Fruit fly (Drosophila melanogaster): ENCODE data around the gene CG34012.
A peak's percentile ranks its signal among the peaks of the same experiment; 100 is the strongest.

The CG34012 gene

dm6 chr3L:11123088-11123487 lies 13.8 kb upstream of the CG34012 start, which contains the start of the genes Ufd1 and NaPi-III (continued):
- TF ChIP-seq usp (GFP tag; optimal IDR thresholded peaks at IDR 0.05) (no peak), Fer1 (GFP tag; optimal IDR thresholded peaks at IDR 0.05) (peak; percentile 15), NK7.1 (GFP tag; optimal IDR thresholded peaks at IDR 0.05) (no peak), CG33213 (GFP tag; optimal IDR thresholded peaks at IDR 0.05) (peak; percentile 84), psq (GFP tag; optimal IDR thresholded peaks at IDR 0.05) (no peak), trem (tag; optimal IDR thresholded peaks at IDR 0.05) (peak; percentile 86), Eip74EF (GFP tag; optimal IDR thresholded peaks at IDR 0.05) (no peak), CG10462 (GFP tag; optimal IDR thresholded peaks at IDR 0.05) (no peak), Sox100B (GFP tag; optimal IDR thresholded peaks at IDR 0.05) (no peak), CG9932 (GFP tag; IDR thresholded peaks at IDR 0.05) (peak; percentile 71), CG18599 (GFP tag; optimal IDR thresholded peaks at IDR 0.05) (no peak), CG17612 (GFP tag; IDR thresholded peaks at IDR 0.05) (no peak), Abd-B (GFP tag; optimal IDR thresholded peaks at IDR 0.05) (peak; percentile 42), unc-4 (GFP tag; IDR thresholded peaks at IDR 0.05; ENCODE audit: partially characterized antibody) (peak; percentile 92), Awh (GFP tag; IDR thresholded peaks at IDR 0.05) (no peak), CG9609 (GFP tag; optimal IDR thresholded peaks at IDR 0.05) (peak; percentile 52), Neu2 (GFP tag; optimal IDR thresholded peaks at IDR 0.05; ENCODE audit: borderline replicate concordance) (no peak), Hmx (GFP tag; optimal IDR thresholded peaks at IDR 0.05) (no peak), CG2199 (GFP tag; IDR thresholded peaks at IDR 0.05) (no peak), nerfin-2 (GFP tag; IDR thresholded peaks at IDR 0.05; ENCODE audit: partially characterized antibody) (peak; percentile 59), Sin3A (optimal IDR thresholded peaks at IDR 0.05) (peak; percentile 79), sob (GFP tag; IDR thresholded peaks at IDR 0.05) (peak; percentile 68), ken (GFP tag; IDR thresholded peaks at IDR 0.05) (0 out of 3 replicates have a peak, but pooled peaks have one; percentile 4), dm (GFP tag; optimal IDR thresholded peaks at IDR 0.05) (peak; percentile 73), hbn (GFP tag; IDR thresholded peaks at IDR 0.05; ENCODE audit: partially characterized antibody) (peak; percentile 84), insv (GFP tag; optimal IDR thresholded peaks at IDR 0.05) (peak in 1 of 2 experiments; percentile 72), Hr3 (GFP tag; optimal IDR thresholded peaks at IDR 0.05) (no peak), dysf (GFP tag; IDR thresholded peaks at IDR 0.05) (peak; percentile 38; the same call in 1 of the 3 replicates), CG10431 (GFP tag; optimal IDR thresholded peaks at IDR 0.05) (peak; percentile 13), ems (GFP tag; optimal IDR thresholded peaks at IDR 0.05) (peak; percentile 23), HLH4C (GFP tag; IDR thresholded peaks at IDR 0.05; ENCODE audit: partially characterized antibody) (peak; percentile 66; the same call in 2 of the 3 replicates), br (optimal IDR thresholded peaks at IDR 0.05) (no peak), CG17328 (GFP tag; IDR thresholded peaks at IDR 0.05) (no peak), bsh (GFP tag; optimal IDR thresholded peaks at IDR 0.05) (no peak), Bdp1 (GFP tag; optimal IDR thresholded peaks at IDR 0.05) (peak; percentile 16), CG3838 (GFP tag; optimal IDR thresholded peaks at IDR 0.05) (no peak), pita (GFP tag; optimal IDR thresholded peaks at IDR 0.05) (peak; percentile 94), maf-S (GFP tag; optimal IDR thresholded peaks at IDR 0.05) (peak; percentile 35), slou (GFP tag; optimal IDR thresholded peaks at IDR 0.05) (no peak), wek (GFP tag; optimal IDR thresholded peaks at IDR 0.05) (no peak), fru (optimal IDR thresholded peaks at IDR 0.05) (no peak), Atf-2 (GFP tag; optimal IDR thresholded peaks at IDR 0.05) (no peak), peb (GFP tag; IDR thresholded peaks at IDR 0.05) (no peak), abd-A (tag; optimal IDR thresholded peaks at IDR 0.05) (no peak), gsb (GFP tag; IDR thresholded peaks at IDR 0.05) (no peak), CG33557 (GFP tag; optimal IDR thresholded peaks at IDR 0.05) (no peak), CG10267 (tag; optimal IDR thresholded peaks at IDR 0.05) (peak; percentile 62), slbo (GFP tag; IDR thresholded peaks at IDR 0.05) (peak; percentile 76), zen2 (GFP tag; IDR thresholded peaks at IDR 0.05; ENCODE audit: partially characterized antibody) (peak; percentile 65; the same call in 2 of the 3 replicates), CG15601 (tag; optimal IDR thresholded peaks at IDR 0.05) (peak; percentile 71), jigr1 (GFP tag; IDR thresholded peaks at IDR 0.05) (no peak), CG11093 (GFP tag; IDR thresholded peaks at IDR 0.05) (no peak)
